Fruit fly (Drosophila melanogaster) whole organism, embryonic: ENCODE data around the gene Ass.

Experiments
- CG10431 ChIP-seq: fragments of 200-800 bp; sonication (Bioruptor generic); optimal IDR thresholded peaks from 3 replicates; lab custom pipeline; 2018; ENCODE audit warnings: missing biosample characterization, mild to moderate bottlenecking, missing genetic modification characterization
- CG11456 ChIP-seq: fragments of 200-800 bp; sonication (Bioruptor generic); IDR thresholded peaks from 3 replicates; pipeline ENCODE4 v1.3.6; 2022; ENCODE audit warnings: missing biosample characterization, missing genetic modification characterization
- CG12219 ChIP-seq: fragments of 200-800 bp; sonication (Bioruptor generic); optimal IDR thresholded peaks from 3 replicates; lab custom pipeline; 2018; ENCODE audit warnings: missing biosample characterization, mild to moderate bottlenecking, missing genetic modification characterization
- CG12769 ChIP-seq: fragments of 200-800 bp; sonication (Bioruptor generic); optimal IDR thresholded peaks from 2 replicates; lab custom pipeline; 2019; ENCODE audit warnings: missing biosample characterization, mild to moderate bottlenecking, missing genetic modification characterization, moderate library complexity
- CG13624 ChIP-seq: fragments of 200-800 bp; sonication (Bioruptor generic); optimal IDR thresholded peaks from 2 replicates; lab custom pipeline; 2016; ENCODE audit warnings: missing biosample characterization, missing genetic modification characterization
- CG14710 ChIP-seq: fragments of 200-800 bp; sonication (Bioruptor generic); optimal IDR thresholded peaks from 3 replicates; lab custom pipeline; 2019; ENCODE audit warnings: missing biosample characterization, mild to moderate bottlenecking, missing genetic modification characterization, moderate library complexity
- CG15011 ChIP-seq: fragments of 200-800 bp; sonication (Bioruptor generic); optimal IDR thresholded peaks from 3 replicates; lab custom pipeline; 2018; ENCODE audit warnings: missing biosample characterization, mild to moderate bottlenecking, missing genetic modification characterization
- CG15479 ChIP-seq: fragments of 200-800 bp; sonication (Bioruptor generic); optimal IDR thresholded peaks from 3 replicates; lab custom pipeline; 2019; ENCODE audit warnings: missing biosample characterization, mild to moderate bottlenecking, missing genetic modification characterization, moderate library complexity
- CG1602 ChIP-seq: fragments of 200-800 bp; sonication (Bioruptor generic); optimal IDR thresholded peaks from 3 replicates; lab custom pipeline; 2016; ENCODE audit warnings: missing biosample characterization, missing genetic modification characterization
- CG16779 ChIP-seq: fragments of 200-800 bp; sonication (Bioruptor generic); IDR thresholded peaks from 2 replicates; pipeline ENCODE4 v1.3.6; 2022; ENCODE audit warnings: missing biosample characterization, missing genetic modification characterization
- CG17359 ChIP-seq: fragments of 200-800 bp; sonication (Bioruptor generic); optimal IDR thresholded peaks from 3 replicates; lab custom pipeline; 2018; ENCODE audit warnings: missing biosample characterization, mild to moderate bottlenecking, missing genetic modification characterization, moderate library complexity
- CG17829 ChIP-seq: fragments of 200-800 bp; optimal IDR thresholded peaks from 2 replicates; lab custom pipeline; 2019; ENCODE audit warnings: missing biosample characterization, mild to moderate bottlenecking, missing genetic modification characterization, moderate library complexity
- CG3065 ChIP-seq: fragments of 200-800 bp; sonication (Bioruptor generic); optimal IDR thresholded peaks from 2 replicates; lab custom pipeline; 2016; ENCODE audit warnings: missing biosample characterization, missing genetic modification characterization
- CG33557 ChIP-seq: fragments of 200-800 bp; sonication (Bioruptor generic); optimal IDR thresholded peaks from 2 replicates; lab custom pipeline; 2019; ENCODE audit warnings: missing biosample characterization, mild to moderate bottlenecking, missing genetic modification characterization, moderate library complexity
- CG34376 ChIP-seq: fragments of 200-800 bp; sonication (Bioruptor generic); optimal IDR thresholded peaks from 2 replicates; lab custom pipeline; 2018; ENCODE audit warnings: missing biosample characterization, mild to moderate bottlenecking, missing genetic modification characterization
- CG3995 ChIP-seq: fragments of 200-800 bp; sonication (Bioruptor generic); optimal IDR thresholded peaks from 3 replicates; lab custom pipeline; 2016; ENCODE audit warnings: missing biosample characterization, missing genetic modification characterization
- CG4282 ChIP-seq: fragments of 200-800 bp; sonication (Bioruptor generic); optimal IDR thresholded peaks from 2 replicates; lab custom pipeline; 2016; ENCODE audit warnings: missing biosample characterization, missing genetic modification characterization
- CG4328 ChIP-seq: fragments of 200-800 bp; sonication (Bioruptor generic); optimal IDR thresholded peaks from 3 replicates; lab custom pipeline; 2017; ENCODE audit warnings: missing biosample characterization, missing genetic modification reagents, missing genetic modification characterization
- CG4360 ChIP-seq: fragments of 200-800 bp; sonication (Bioruptor generic); IDR thresholded peaks from 2 replicates; pipeline ENCODE4 v1.3.6; 2022; ENCODE audit warnings: missing biosample characterization, missing genetic modification characterization
- CG4820 ChIP-seq: fragments of 200-800 bp; sonication (Bioruptor generic); optimal IDR thresholded peaks from 3 replicates; lab custom pipeline; 2016; ENCODE audit warnings: missing biosample characterization, missing genetic modification characterization
- CG8388 ChIP-seq: fragments of 200-800 bp; sonication (Bioruptor generic); optimal IDR thresholded peaks from 2 replicates; lab custom pipeline; 2019; ENCODE audit warnings: missing biosample characterization, mild to moderate bottlenecking, missing genetic modification characterization, moderate library complexity
- CG8924 ChIP-seq: fragments of 200-800 bp; optimal IDR thresholded peaks from 3 replicates; lab custom pipeline; 2019; ENCODE audit warnings: missing biosample characterization, mild to moderate bottlenecking, missing genetic modification characterization, moderate library complexity
- CG9727 ChIP-seq: fragments of 200-800 bp; sonication (Bioruptor generic); optimal IDR thresholded peaks from 3 replicates; lab custom pipeline; 2017; ENCODE audit warnings: missing biosample characterization, mild to moderate bottlenecking, missing genetic modification characterization
- CG9797 ChIP-seq: fragments of 200-800 bp; sonication (Bioruptor generic); optimal IDR thresholded peaks from 3 replicates; lab custom pipeline; 2018; ENCODE audit warnings: missing biosample characterization, mild to moderate bottlenecking, missing genetic modification characterization
- CG9932 ChIP-seq: fragments of 200-800 bp; sonication (Bioruptor generic); IDR thresholded peaks from 2 replicates; pipeline ENCODE4 v1.3.6; 2022; ENCODE audit warnings: missing biosample characterization, missing genetic modification characterization
- Dad ChIP-seq: fragments of 200-800 bp; sonication (Bioruptor generic); optimal IDR thresholded peaks from 3 replicates; lab custom pipeline; 2016; ENCODE audit warnings: missing biosample characterization, missing genetic modification characterization
- Ets65A ChIP-seq: fragments of 200-800 bp; sonication (Bioruptor generic); peaks from one replicate; lab custom pipeline; 2016; ENCODE audit warnings: missing biosample characterization, missing genetic modification characterization
- Ets97D ChIP-seq: fragments of 200-800 bp; sonication (Bioruptor generic); optimal IDR thresholded peaks from 3 replicates; lab custom pipeline; 2016; ENCODE audit warnings: missing biosample characterization, missing genetic modification characterization
- Fer3 ChIP-seq: fragments of 200-800 bp; sonication (Bioruptor generic); optimal IDR thresholded peaks from 2 replicates; lab custom pipeline; 2018; ENCODE audit warnings: missing biosample characterization, mild to moderate bottlenecking, missing genetic modification characterization, moderate library complexity
- H2.0 ChIP-seq: fragments of 200-800 bp; sonication (Bioruptor generic); IDR thresholded peaks from 2 replicates; pipeline ENCODE4 v1.3.6; 2022; ENCODE audit warnings: missing biosample characterization, missing genetic modification characterization
- Lim3 ChIP-seq: fragments of 200-800 bp; sonication (Bioruptor generic); IDR thresholded peaks from 2 replicates; pipeline ENCODE4 v1.3.6; 2022; ENCODE audit warnings: missing biosample characterization, missing genetic modification characterization
- NC2α ChIP-seq: fragments of 200-800 bp; sonication (Bioruptor generic); optimal IDR thresholded peaks from 2 replicates; lab custom pipeline; 2016; ENCODE audit warnings: missing biosample characterization, missing genetic modification characterization
- NK7.1 ChIP-seq: fragments of 200-800 bp; sonication (Bioruptor generic); optimal IDR thresholded peaks from 3 replicates; lab custom pipeline; 2016; ENCODE audit warnings: missing biosample characterization, missing genetic modification characterization
- Nf-YA ChIP-seq: fragments of 200-800 bp; sonication (Bioruptor generic); IDR thresholded peaks from 2 replicates; pipeline ENCODE4 v1.3.6; 2022; ENCODE audit warnings: missing biosample characterization, missing genetic modification characterization
- Oli ChIP-seq: fragments of 200-800 bp; sonication (Bioruptor generic); optimal IDR thresholded peaks from 2 replicates; lab custom pipeline; 2018; ENCODE audit warnings: missing biosample characterization, mild to moderate bottlenecking, missing genetic modification characterization, moderate library complexity
- Six4 ChIP-seq: fragments of 200-800 bp; sonication (Bioruptor generic); optimal IDR thresholded peaks from 2 replicates; lab custom pipeline; 2016; ENCODE audit warnings: missing biosample characterization, missing genetic modification characterization
- Sox100B ChIP-seq: fragments of 200-800 bp; sonication (Bioruptor generic); optimal IDR thresholded peaks from 3 replicates; lab custom pipeline; 2018; ENCODE audit warnings: missing biosample characterization, mild to moderate bottlenecking, missing genetic modification characterization
- Stat92E ChIP-seq, 3 experiments: fragments of >200 bp in 2 of 3; fragments of 200-800 bp in 1 of 3; sonication (Bioruptor generic) in 1 of 3; optimal IDR thresholded peaks; 2 replicates each; lab custom pipeline; 2017 to 2019; ENCODE audit warnings: missing biosample characterization in 3 of 3, missing genetic modification characterization in 3 of 3, mild to moderate bottlenecking in 1 of 3, moderate library complexity in 1 of 3
- crp ChIP-seq, 2 experiments: fragments of 200-800 bp; sonication (Bioruptor generic); optimal IDR thresholded peaks; 2 replicates in 1 of 2; 3 replicates in 1 of 2; lab custom pipeline; 2017; ENCODE audit warnings: missing biosample characterization in 2 of 2, missing genetic modification characterization in 2 of 2, mild to moderate bottlenecking in 1 of 2, moderate library complexity in 1 of 2
- fd64A ChIP-seq: fragments of 200-800 bp; sonication (Bioruptor generic); optimal IDR thresholded peaks from 3 replicates; lab custom pipeline; 2018; ENCODE audit warnings: missing biosample characterization, mild to moderate bottlenecking, missing genetic modification characterization
- fu2 ChIP-seq: fragments of 200-800 bp; sonication (Bioruptor generic); optimal IDR thresholded peaks from 2 replicates; lab custom pipeline; 2016; ENCODE audit warnings: missing biosample characterization, missing genetic modification characterization
- her ChIP-seq: fragments of 200-800 bp; sonication (Bioruptor generic); optimal IDR thresholded peaks from 2 replicates; lab custom pipeline; 2016; ENCODE audit warnings: missing biosample characterization, missing genetic modification characterization
- kah ChIP-seq: fragments of 200-800 bp; sonication (Bioruptor generic); optimal IDR thresholded peaks from 2 replicates; lab custom pipeline; 2018; ENCODE audit warnings: missing biosample characterization, mild to moderate bottlenecking, missing genetic modification characterization
- lola ChIP-seq, 3 experiments: fragments of >200 bp in 2 of 3; fragments of 200-800 bp in 1 of 3; sonication (Bioruptor generic) in 1 of 3; optimal IDR thresholded peaks; 2 replicates each; lab custom pipeline; 2017 to 2019; ENCODE audit warnings: missing biosample characterization in 3 of 3, missing genetic modification characterization in 3 of 3, mild to moderate bottlenecking in 1 of 3, moderate library complexity in 1 of 3
- oc ChIP-seq: fragments of 200-800 bp; sonication (Bioruptor generic); optimal IDR thresholded peaks from 2 replicates; lab custom pipeline; 2018; ENCODE audit warnings: missing biosample characterization, mild to moderate bottlenecking, missing genetic modification characterization, moderate library complexity
- phol ChIP-seq: fragments of 200-800 bp; sonication (Bioruptor generic); optimal IDR thresholded peaks from 3 replicates; lab custom pipeline; 2018; ENCODE audit warnings: missing biosample characterization, mild to moderate bottlenecking, missing genetic modification characterization, moderate library complexity
- repo ChIP-seq: fragments of 200-800 bp; sonication (Bioruptor generic); optimal IDR thresholded peaks from 2 replicates; lab custom pipeline; 2016; ENCODE audit warnings: missing biosample characterization, missing genetic modification characterization
- seq ChIP-seq: fragments of 200-800 bp; sonication (Bioruptor generic); IDR thresholded peaks from 2 replicates; pipeline ENCODE4 v1.3.6; 2022; ENCODE audit warnings: missing biosample characterization, missing genetic modification characterization
- slp2 ChIP-seq: fragments of 200-800 bp; sonication (Bioruptor generic); optimal IDR thresholded peaks from 2 replicates; lab custom pipeline; 2016; ENCODE audit warnings: missing biosample characterization, missing genetic modification characterization

The Ass gene

DNA sequence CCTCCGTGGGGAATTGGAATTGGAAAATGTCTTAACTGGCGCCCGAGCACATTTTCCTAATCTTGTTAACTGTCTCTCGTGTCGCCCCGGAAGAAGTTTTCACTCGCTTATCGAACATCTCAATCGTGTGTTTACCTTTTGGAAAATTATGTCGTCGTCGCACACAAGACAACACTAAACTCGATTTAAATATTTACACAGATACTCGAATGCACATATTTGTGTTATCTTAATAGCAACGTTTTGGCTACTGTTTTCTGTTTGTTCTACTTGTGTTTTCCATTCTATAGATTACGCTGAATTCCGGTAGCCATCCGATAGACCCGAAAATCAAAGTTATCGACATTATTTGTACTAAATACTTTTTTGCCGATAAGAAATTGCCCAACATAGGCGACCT, 23.0 kb upstream of the Ass start (continued):
- no peak for TF ChIP-seq slp2 (GFP tag; lab: Kevin White, UChicago)
- TF ChIP-seq CG11456 (GFP tag; lab: Robert Waterston, UW), result no peak
- TF ChIP-seq CG15011 (GFP tag; lab: Kevin White, UChicago), result no peak
- TF ChIP-seq CG33557 (GFP tag; lab: Kevin White, UChicago), result peak; percentile 70
- TF ChIP-seq fd64A (GFP tag; lab: Kevin White, UChicago), result peak; percentile 70
- TF ChIP-seq Stat92E (GFP tag; optimal IDR thresholded peaks at IDR 0.05; lab: Kevin White, UChicago), result peak in 1 of 3 experiments; percentile 2
- peak; percentile 95 for TF ChIP-seq CG15479 (GFP tag; lab: Kevin White, UChicago)
- TF ChIP-seq CG16779 (GFP tag; lab: Robert Waterston, UW), result no peak

DNA sequence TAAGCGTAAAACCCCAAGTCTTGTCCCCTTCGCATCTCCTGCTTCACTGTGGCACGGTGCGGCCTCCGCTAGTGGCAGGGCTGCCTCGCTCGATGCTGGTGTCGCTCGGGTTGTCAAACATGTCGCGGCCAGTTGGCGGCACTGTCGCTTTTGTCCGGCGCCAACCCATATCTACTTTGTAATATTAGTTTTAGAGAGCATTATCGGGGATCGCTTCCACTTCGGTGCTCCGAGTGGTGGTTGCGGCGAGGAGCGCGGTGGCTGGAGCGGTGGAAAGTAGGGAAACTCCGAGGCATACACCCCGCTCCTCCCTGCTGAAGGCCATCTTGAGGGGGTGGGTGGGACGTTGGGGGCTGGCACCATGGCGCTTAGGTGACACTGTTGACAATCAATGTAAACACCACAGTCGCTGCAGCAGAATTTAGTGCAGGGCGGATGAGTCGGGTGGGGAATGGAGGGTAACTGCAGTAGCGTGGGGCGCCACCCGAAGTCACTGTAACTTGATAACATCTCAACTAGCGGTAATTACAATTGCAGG, 21.0 kb upstream of the Ass start:
- no peak for TF ChIP-seq CG3065
- TF ChIP-seq oc (tag; lab: Kevin White, UChicago), result peak; percentile 57
- TF ChIP-seq crp (GFP tag; optimal IDR thresholded peaks at IDR 0.05; lab: Kevin White, UChicago), result peak in 1 of 2 experiments; percentile 8
- no peak for TF ChIP-seq CG13624 (GFP tag; lab: Kevin White, UChicago)
- no peak for TF ChIP-seq CG9797 (GFP tag; lab: Kevin White, UChicago)
- no peak for TF ChIP-seq CG1602
- TF ChIP-seq CG17359, result peak; percentile 12
- no peak for TF ChIP-seq CG12219 (GFP tag; lab: Kevin White, UChicago)
- TF ChIP-seq H2.0, result no peak
- TF ChIP-seq CG4360 (GFP tag; lab: Robert Waterston, UW), result no peak
- TF ChIP-seq CG4820 (GFP tag; lab: Kevin White, UChicago), result no peak
- peak; percentile 26 for TF ChIP-seq CG10431 (GFP tag; lab: Kevin White, UChicago)
- no peak for TF ChIP-seq fu2 (GFP tag; lab: Kevin White, UChicago)
- TF ChIP-seq repo, result no peak
- 0 out of 2 replicates have a peak, but pooled peaks have one; percentile 20 for TF ChIP-seq seq
- TF ChIP-seq Nf-YA (GFP tag; lab: Robert Waterston, UW), result peak; percentile 55
- TF ChIP-seq her (GFP tag; lab: Kevin White, UChicago), result no peak
- peak; percentile 62 for TF ChIP-seq CG9727
- no peak for TF ChIP-seq Lim3 (GFP tag; lab: Robert Waterston, UW)
- TF ChIP-seq Sox100B (GFP tag; lab: Kevin White, UChicago), result no peak
- TF ChIP-seq Oli, result no peak
- no peak for TF ChIP-seq CG34376 (GFP tag; lab: Kevin White, UChicago)
- TF ChIP-seq CG4328, result peak; percentile 6
- no peak for TF ChIP-seq phol (tag; lab: Kevin White, UChicago)
- TF ChIP-seq Ets65A (GFP tag; lab: Kevin White, UChicago), result peak; percentile 42
- TF ChIP-seq lola (GFP tag; optimal IDR thresholded peaks at IDR 0.05; lab: Kevin White, UChicago), result no peak
- no peak for TF ChIP-seq CG17829 (tag; lab: Kevin White, UChicago)
- no peak for TF ChIP-seq NC2α (GFP tag; lab: Kevin White, UChicago)
- no peak for TF ChIP-seq Fer3
- TF ChIP-seq CG4282 (GFP tag; lab: Kevin White, UChicago), result no peak
- TF ChIP-seq Six4 (GFP tag; lab: Kevin White, UChicago), result no peak
- TF ChIP-seq Dad (GFP tag; lab: Kevin White, UChicago), result no peak
- TF ChIP-seq CG9932 (GFP tag; lab: Robert Waterston, UW), result no peak
- no peak for TF ChIP-seq CG3995 (GFP tag; lab: Kevin White, UChicago)
- TF ChIP-seq CG8388 (GFP tag; lab: Kevin White, UChicago), result no peak
- no peak for TF ChIP-seq kah
- no peak for TF ChIP-seq CG8924
- TF ChIP-seq NK7.1 (GFP tag; lab: Kevin White, UChicago), result no peak
- peak; percentile 31 for TF ChIP-seq CG14710 (tag; lab: Kevin White, UChicago)
- peak; percentile 37 for TF ChIP-seq CG12769 (tag; lab: Kevin White, UChicago)
- no peak for TF ChIP-seq Ets97D (GFP tag; lab: Kevin White, UChicago)
